Worm (Caenorhabditis elegans) whole organism, mixed stage, embryonic: Measurements from ENCODE around the gene D2045.7.

Source experiments
- M03D4.4 ChIP-seq: sonication (generic microtip); optimal IDR thresholded peaks from 2 replicates; lab custom pipeline; 2017; ENCODE audit warnings: mild to moderate bottlenecking, missing genetic modification characterization, missing compliant biosample characterization
- bed-3 ChIP-seq: fragments of 200-800 bp; sonication (Bioruptor generic); optimal IDR thresholded peaks from 3 replicates; lab custom pipeline; 2018; ENCODE audit warnings: mild to moderate bottlenecking, missing genetic modification characterization, moderate library complexity, missing compliant biosample characterization
- blmp-1 ChIP-seq: fragments of 150-350 bp; optimal IDR thresholded peaks from 2 replicates; lab custom pipeline; 2014; ENCODE audit warnings: missing biosample characterization, missing genetic modification characterization
- ceh-39 ChIP-seq: fragments of 150-350 bp; optimal IDR thresholded peaks from 2 replicates; lab custom pipeline; 2014; ENCODE audit warnings: missing biosample characterization, missing genetic modification characterization
- ceh-43 ChIP-seq: fragments of 200-800 bp; sonication (Bioruptor generic); optimal IDR thresholded peaks from 2 replicates; lab custom pipeline; 2018; ENCODE audit warnings: mild to moderate bottlenecking, missing genetic modification characterization, moderate library complexity, missing compliant biosample characterization
- ceh-83 ChIP-seq: fragments of 200-800 bp; sonication (Bioruptor generic); optimal IDR thresholded peaks from 2 replicates; lab custom pipeline; 2018; ENCODE audit warnings: mild to moderate bottlenecking, missing genetic modification characterization, missing compliant biosample characterization
- ces-1 ChIP-seq: fragments of 150-350 bp; optimal IDR thresholded peaks from 2 replicates; lab custom pipeline; 2014; ENCODE audit warnings: missing biosample characterization, missing genetic modification reagents, missing genetic modification characterization
- cnd-1 ChIP-seq: fragments of 200-800 bp; sonication (Bioruptor generic); optimal IDR thresholded peaks from 2 replicates; lab custom pipeline; 2018; ENCODE audit warnings: mild to moderate bottlenecking, missing genetic modification characterization, missing compliant biosample characterization
- drap-1 ChIP-seq: fragments of 200-800 bp; sonication (Bioruptor generic); optimal IDR thresholded peaks from 3 replicates; lab custom pipeline; 2018; ENCODE audit warnings: mild to moderate bottlenecking, missing genetic modification characterization, missing compliant biosample characterization
- elt-1 ChIP-seq: sonication (generic microtip); optimal IDR thresholded peaks from 2 replicates; lab custom pipeline; 2017; ENCODE audit warnings: missing genetic modification characterization, mild to moderate bottlenecking, missing compliant biosample characterization, antibody characterized with exemption, moderate library complexity, borderline replicate concordance; ENCODE audit not compliant: insufficient read depth
- elt-3 ChIP-seq: fragments of 150-350 bp; optimal IDR thresholded peaks from 2 replicates; lab custom pipeline; 2014; ENCODE audit warnings: missing biosample characterization, missing genetic modification characterization
- flh-1 ChIP-seq: fragments of 200-800 bp; sonication (Bioruptor generic); optimal IDR thresholded peaks from 2 replicates; lab custom pipeline; 2018; ENCODE audit warnings: mild to moderate bottlenecking, missing genetic modification characterization, moderate library complexity, missing compliant biosample characterization
- ham-2 ChIP-seq: fragments of 200-800 bp; sonication (Bioruptor generic); optimal IDR thresholded peaks from 2 replicates; lab custom pipeline; 2018; ENCODE audit warnings: mild to moderate bottlenecking, missing genetic modification characterization, missing compliant biosample characterization
- hlh-1 ChIP-seq: fragments of 150-350 bp; optimal IDR thresholded peaks from 2 replicates; lab custom pipeline; 2014; ENCODE audit warnings: missing biosample characterization, missing genetic modification reagents, missing genetic modification characterization
- lin-13 ChIP-seq: fragments of 150-350 bp; optimal IDR thresholded peaks from 2 replicates; lab custom pipeline; 2014; ENCODE audit warnings: missing biosample characterization, missing genetic modification characterization
- lin-32 ChIP-seq: fragments of 200-800 bp; sonication (Bioruptor generic); optimal IDR thresholded peaks from 2 replicates; lab custom pipeline; 2018; ENCODE audit warnings: mild to moderate bottlenecking, missing genetic modification characterization, missing compliant biosample characterization
- lsy-2 ChIP-seq: fragments of 150-350 bp; optimal IDR thresholded peaks from 2 replicates; lab custom pipeline; 2014; ENCODE audit warnings: missing biosample characterization, missing genetic modification characterization
- mab-5 ChIP-seq: fragments of 150-350 bp; optimal IDR thresholded peaks from 2 replicates; lab custom pipeline; 2014; ENCODE audit warnings: missing biosample characterization, missing genetic modification characterization
- mep-1 ChIP-seq: fragments of 150-350 bp; optimal IDR thresholded peaks from 2 replicates; lab custom pipeline; 2017; ENCODE audit warnings: missing biosample characterization, missing genetic modification reagents, missing genetic modification characterization, inconsistent platforms
- mls-2 ChIP-seq: sonication (generic microtip); optimal IDR thresholded peaks from 2 replicates; lab custom pipeline; 2016; ENCODE audit warnings: mild to moderate bottlenecking, missing genetic modification characterization, moderate library complexity, missing compliant biosample characterization
- nhr-12 ChIP-seq: fragments of 150-350 bp; optimal IDR thresholded peaks from 2 replicates; lab custom pipeline; 2014; ENCODE audit warnings: missing biosample characterization, missing genetic modification characterization
- nhr-2 ChIP-seq: fragments of 150-350 bp; optimal IDR thresholded peaks from 2 replicates; lab custom pipeline; 2014; ENCODE audit warnings: missing biosample characterization, missing genetic modification characterization
- nhr-237 ChIP-seq: fragments of 150-350 bp; optimal IDR thresholded peaks from 2 replicates; lab custom pipeline; 2014; ENCODE audit warnings: missing biosample characterization, missing genetic modification characterization
- nhr-28 ChIP-seq: fragments of 150-350 bp; optimal IDR thresholded peaks from 2 replicates; lab custom pipeline; 2014; ENCODE audit warnings: missing biosample characterization, missing genetic modification characterization
- nhr-76 ChIP-seq: sonication (generic microtip); optimal IDR thresholded peaks from 2 replicates; lab custom pipeline; 2017; ENCODE audit warnings: missing biosample characterization, missing genetic modification characterization
- pha-4 ChIP-seq: fragments of 150-350 bp; optimal IDR thresholded peaks from 2 replicates; lab custom pipeline; 2018; ENCODE audit warnings: missing biosample characterization, missing genetic modification reagents, missing genetic modification characterization
- sem-2 ChIP-seq: fragments of 200-800 bp; sonication (Bioruptor generic); optimal IDR thresholded peaks from 2 replicates; lab custom pipeline; 2018; ENCODE audit warnings: mild to moderate bottlenecking, missing genetic modification characterization, missing compliant biosample characterization
- snpc-4 ChIP-seq: fragments of 150-350 bp; optimal IDR thresholded peaks from 2 replicates; lab custom pipeline; 2014; ENCODE audit warnings: missing biosample characterization, missing genetic modification characterization
- sptf-1 ChIP-seq: sonication (generic microtip); optimal IDR thresholded peaks from 2 replicates; lab custom pipeline; 2017; ENCODE audit warnings: mild to moderate bottlenecking, missing genetic modification characterization, moderate library complexity, missing compliant biosample characterization
- tbx-8 ChIP-seq: fragments of 200-800 bp; sonication (Bioruptor generic); optimal IDR thresholded peaks from 2 replicates; lab custom pipeline; 2018; ENCODE audit warnings: mild to moderate bottlenecking, missing genetic modification characterization, moderate library complexity, missing compliant biosample characterization
- unc-120 ChIP-seq: sonication (generic microtip); optimal IDR thresholded peaks from 2 replicates; lab custom pipeline; 2017; ENCODE audit warnings: missing genetic modification characterization, missing compliant biosample characterization; ENCODE audit not compliant: poor library complexity, severe bottlenecking
- unc-39 ChIP-seq: fragments of 150-350 bp; optimal IDR thresholded peaks from 2 replicates; lab custom pipeline; 2014; ENCODE audit warnings: missing biosample characterization, missing genetic modification characterization
- unc-62 ChIP-seq: fragments of 150-350 bp; optimal IDR thresholded peaks from 2 replicates; lab custom pipeline; 2014; ENCODE audit warnings: missing biosample characterization, missing genetic modification reagents, missing genetic modification characterization
- zip-8 ChIP-seq: fragments of 150-350 bp; optimal IDR thresholded peaks from 2 replicates; lab custom pipeline; 2014; ENCODE audit warnings: missing biosample characterization, missing genetic modification characterization
- ztf-11 ChIP-seq: fragments of 150-350 bp; optimal IDR thresholded peaks from 2 replicates; lab custom pipeline; 2014; ENCODE audit warnings: missing biosample characterization, missing genetic modification characterization

The D2045.7 gene

DNA sequence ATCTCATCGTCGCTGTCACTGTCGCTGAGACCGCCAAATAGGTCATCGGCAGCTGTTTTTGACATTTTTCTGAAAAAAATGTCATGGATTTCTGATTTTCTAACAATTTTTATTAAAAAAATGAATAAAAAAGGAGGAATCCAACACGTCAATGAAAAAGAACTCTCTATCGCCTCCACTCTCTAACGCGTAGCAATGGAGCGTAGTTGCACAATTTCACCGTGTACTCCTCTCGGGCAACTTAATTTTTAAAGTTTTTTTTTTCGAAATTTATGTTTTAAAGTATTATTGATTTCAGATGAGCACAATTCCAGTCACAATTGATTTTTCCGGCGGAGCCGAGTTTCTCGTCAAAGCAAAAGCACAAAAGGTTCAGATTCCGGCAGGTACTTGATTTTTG is 25.9 kb downstream of the D2045.7 start, which contains the start of the genes taf-11.3 and urm-1:
Gene taf-11.3, minus strand, starts transcription at position 69 of the 400 bp plus-strand sequence.
Gene urm-1, plus strand, starts transcription at position 299 of the 400 bp plus-strand sequence.
- TF ChIP-seq nhr-237 (tag; lab: Kevin White, UChicago) (peak; percentile 54), lin-32 (GFP tag; lab: Kevin White, UChicago) (no peak), lsy-2 (peak; percentile 34), ceh-83 (no peak), pha-4 (tag; lab: Kevin White, UChicago) (peak; percentile 67), snpc-4 (no peak), hlh-1 (tag; lab: Kevin White, UChicago) (peak; percentile 13), lin-13 (peak; percentile 49), ceh-43 (GFP tag; lab: Kevin White, UChicago) (no peak), ces-1 (GFP tag; lab: Kevin White, UChicago) (peak; percentile 77), mep-1 (tag; lab: Kevin White, UChicago) (peak; percentile 75), ceh-39 (tag; lab: Kevin White, UChicago) (peak; percentile 49)
- TF ChIP-seq, all 35 proteins: peak for 8

DNA sequence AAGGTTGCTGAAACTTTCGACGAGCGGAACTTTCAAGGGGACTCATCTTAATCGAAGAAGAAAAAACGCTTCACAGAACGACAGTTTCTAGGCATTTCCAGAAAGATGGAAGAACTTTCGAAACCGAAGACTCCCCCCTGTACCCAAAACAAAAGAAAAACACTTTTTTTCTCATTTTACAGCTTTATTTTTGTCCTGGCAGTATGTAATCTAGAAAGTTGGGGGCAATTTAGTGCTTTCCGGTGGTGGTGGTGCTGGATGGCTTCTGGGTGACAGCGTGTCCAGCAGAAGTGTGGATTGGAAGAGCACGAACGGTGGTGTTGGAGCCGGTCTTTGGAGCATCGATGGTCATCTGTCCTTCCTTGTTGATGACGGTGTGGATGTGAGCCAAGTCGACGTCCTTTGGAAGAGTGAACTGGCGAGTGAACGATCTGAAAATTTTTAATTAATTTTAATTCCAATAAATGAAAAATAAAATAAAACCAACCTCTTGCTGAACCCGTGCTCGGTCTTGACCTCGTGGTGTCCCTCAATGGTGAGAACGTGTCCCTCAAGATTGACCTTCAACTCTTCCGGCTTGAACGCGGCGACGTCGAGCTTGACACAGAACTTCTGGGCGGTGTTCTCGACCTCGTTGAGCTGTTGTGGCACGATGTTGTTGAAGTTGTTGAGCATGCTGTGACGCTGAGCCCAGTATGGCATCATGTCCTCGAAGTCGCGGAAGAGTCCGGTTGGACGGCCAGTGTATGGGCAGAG is 26.8 kb downstream of the D2045.7 start:
- TF ChIP-seq ceh-39 (tag; lab: Kevin White, UChicago) = no peak
- no peak for TF ChIP-seq elt-1 (tag; lab: Kevin White, UChicago)
- no peak for TF ChIP-seq ces-1 (GFP tag; lab: Kevin White, UChicago)
- TF ChIP-seq sptf-1 (tag; lab: Kevin White, UChicago) = no peak

DNA sequence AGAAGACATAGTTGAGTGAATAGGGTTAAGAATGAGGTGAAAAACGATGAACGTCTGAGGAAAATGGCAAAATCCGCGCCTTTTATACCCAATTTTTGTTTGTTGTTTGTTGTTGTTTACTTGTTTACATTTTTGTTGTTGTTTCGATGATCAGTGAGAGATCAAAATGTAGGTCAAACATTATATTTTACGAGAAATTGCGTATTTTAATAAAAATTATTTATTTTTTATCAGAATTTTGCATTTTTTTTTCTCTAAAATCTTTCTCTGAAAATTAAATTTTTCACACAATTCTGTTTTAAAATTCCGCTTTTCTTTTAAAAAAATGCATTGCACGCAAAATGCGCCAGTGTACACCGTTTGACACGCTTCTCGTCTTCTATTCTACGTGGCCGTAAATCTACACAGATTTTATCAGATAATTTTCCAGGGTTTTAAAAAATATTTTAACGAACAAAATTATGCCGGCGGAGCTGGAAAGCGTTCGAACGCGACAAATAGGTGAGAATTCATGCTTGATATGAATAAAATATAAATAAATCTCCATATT is 27.5 kb downstream of the D2045.7 start, which contains the start of the genes sip-1 and sly-1:
Gene sip-1, minus strand, starts transcription at position 103 of the 550 bp plus-strand sequence.
Gene sly-1, plus strand, starts transcription at position 360 of the 550 bp plus-strand sequence.
- TF ChIP-seq tbx-8 (GFP tag; lab: Kevin White, UChicago) (no peak), snpc-4 (no peak), drap-1 (no peak), pha-4 (tag; lab: Kevin White, UChicago) (peak; percentile 50), ceh-39 (tag; lab: Kevin White, UChicago) (peak; percentile 24), elt-1 (tag; lab: Kevin White, UChicago) (no peak), unc-39 (tag; lab: Kevin White, UChicago) (no peak), unc-120 (tag; lab: Kevin White, UChicago) (no peak), flh-1 (GFP tag; lab: Kevin White, UChicago) (no peak), ceh-43 (GFP tag; lab: Kevin White, UChicago) (no peak), M03D4.4 (tag; lab: Kevin White, UChicago) (no peak), ceh-83 (no peak), ztf-11 (no peak), sem-2 (GFP tag; lab: Kevin White, UChicago) (no peak), mep-1 (tag; lab: Kevin White, UChicago) (peak; percentile 72), nhr-76 (no peak), mls-2 (tag; lab: Kevin White, UChicago) (no peak), blmp-1 (no peak), lin-32 (GFP tag; lab: Kevin White, UChicago) (no peak), nhr-12 (tag; lab: Kevin White, UChicago) (no peak), nhr-28 (tag; lab: Kevin White, UChicago) (no peak), elt-3 (tag; lab: Kevin White, UChicago) (no peak), lsy-2 (peak; percentile 61), ham-2 (GFP tag; lab: Kevin White, UChicago) (no peak), unc-62 (GFP tag; lab: Kevin White, UChicago) (no peak), lin-13 (peak; percentile 47), nhr-2 (tag; lab: Kevin White, UChicago) (no peak), mab-5 (tag; lab: Kevin White, UChicago) (no peak), bed-3 (GFP tag; lab: Kevin White, UChicago) (no peak), nhr-237 (tag; lab: Kevin White, UChicago) (peak; percentile 48), ces-1 (GFP tag; lab: Kevin White, UChicago) (peak; percentile 44), cnd-1 (tag; lab: Kevin White, UChicago) (no peak), hlh-1 (tag; lab: Kevin White, UChicago) (peak; percentile 21), sptf-1 (tag; lab: Kevin White, UChicago) (no peak), zip-8 (tag; lab: Kevin White, UChicago) (no peak)
